Fruit fly (Drosophila melanogaster) whole organism, wandering third instar larva: ENCODE results near the gene RfC3.

Source experiments
- CG32264 ChIP-seq: fragments of 200-800 bp; sonication (Bioruptor generic); optimal IDR thresholded peaks from 2 replicates; lab custom pipeline; 2016; ENCODE audit warnings: missing biosample characterization, missing genetic modification characterization
- GATAd ChIP-seq: sonication (Bioruptor generic); optimal IDR thresholded peaks from 2 replicates; lab custom pipeline; 2016; ENCODE audit warnings: missing biosample characterization, missing genetic modification characterization
- Rel ChIP-seq, 2 experiments: fragments of 200-800 bp; sonication (Bioruptor generic) in 1 of 2; optimal IDR thresholded peaks; 2 replicates in 1 of 2; 3 replicates in 1 of 2; lab custom pipeline; 2016 to 2019; ENCODE audit warnings: mild to moderate bottlenecking in 2 of 2, missing biosample characterization in 2 of 2, missing genetic modification characterization in 2 of 2, moderate library complexity in 1 of 2
- Sp1 ChIP-seq: fragments of 200-800 bp; sonication (Bioruptor generic); optimal IDR thresholded peaks from 3 replicates; lab custom pipeline; 2019; ENCODE audit warnings: missing biosample characterization, mild to moderate bottlenecking, missing genetic modification characterization, moderate library complexity
- brk ChIP-seq: fragments of 200-800 bp; sonication (Bioruptor generic); optimal IDR thresholded peaks from 2 replicates; lab custom pipeline; 2016; ENCODE audit warnings: missing biosample characterization, mild to moderate bottlenecking, missing genetic modification characterization
- fru ChIP-seq: fragments of 200-800 bp; sonication (Bioruptor generic); optimal IDR thresholded peaks from 3 replicates; lab custom pipeline; 2016; ENCODE audit warnings: missing biosample characterization, mild to moderate bottlenecking, missing genetic modification characterization
- pan ChIP-seq: fragments of >200 bp; optimal IDR thresholded peaks from 2 replicates; lab custom pipeline; 2017
- psq ChIP-seq: fragments of 200-800 bp; sonication (Bioruptor generic); optimal IDR thresholded peaks from 3 replicates; lab custom pipeline; 2017; ENCODE audit warnings: missing biosample characterization, mild to moderate bottlenecking, missing genetic modification characterization, moderate library complexity

DNA sequence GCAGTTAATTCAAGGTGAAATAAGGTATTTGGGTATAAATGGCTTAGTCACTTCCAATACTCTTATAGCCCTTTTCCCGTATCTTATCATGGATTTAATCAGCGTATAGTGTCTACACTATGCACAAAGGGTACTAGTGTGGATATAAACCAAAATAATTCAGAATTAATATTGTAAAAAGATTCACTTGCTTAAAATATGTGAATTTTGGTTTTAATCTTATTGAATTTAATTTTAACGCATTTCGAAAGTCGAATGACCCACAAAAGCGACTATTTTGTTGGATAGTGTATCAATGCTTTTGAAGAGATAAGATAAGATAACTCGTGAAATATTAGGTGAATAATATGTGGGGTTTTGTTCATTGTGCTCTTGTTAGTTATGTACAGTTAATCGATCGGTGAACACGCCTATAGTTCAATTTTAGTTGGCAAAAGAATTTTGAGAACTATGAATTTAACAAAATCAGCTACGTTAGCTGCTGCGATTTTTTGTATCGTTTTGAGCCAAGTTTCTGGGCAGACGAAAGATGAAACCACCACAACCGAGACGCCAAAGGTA, 37.0 kb upstream of the RfC3 start, which contains the start of gene CG5096:
- TF ChIP-seq fru (GFP tag; lab: Kevin White, UChicago) (peak; percentile 90), Rel (GFP tag; optimal IDR thresholded peaks at IDR 0.05; lab: Kevin White, UChicago) (no peak), Rel (tag; optimal IDR thresholded peaks at IDR 0.05; lab: Kevin White, UChicago) (peak; percentile 96), psq (GFP tag; lab: Kevin White, UChicago) (peak; percentile 59), brk (GFP tag; lab: Kevin White, UChicago) (peak; percentile 69), CG32264 (GFP tag; lab: Kevin White, UChicago) (peak; percentile 33), Sp1 (GFP tag; lab: Kevin White, UChicago) (peak; percentile 80), GATAd (GFP tag; lab: Kevin White, UChicago) (no peak), pan (no peak)
